Worm (Caenorhabditis elegans) whole organism, late embryonic: ENCODE measurements around the gene F59E11.2.

ENCODE experiments used
- C38D4.7 ChIP-seq: fragments of 200-800 bp; sonication (Bioruptor generic); optimal IDR thresholded peaks from 2 replicates; lab custom pipeline; 2018; ENCODE audit warnings: mild to moderate bottlenecking, missing genetic modification characterization, moderate library complexity, missing compliant biosample characterization
- T23F11.4 ChIP-seq: fragments of 200-800 bp; sonication (Bioruptor generic); optimal IDR thresholded peaks from 2 replicates; lab custom pipeline; 2018; ENCODE audit warnings: mild to moderate bottlenecking, missing genetic modification characterization, missing compliant biosample characterization
- ceh-18 ChIP-seq: sonication (generic microtip); optimal IDR thresholded peaks from 2 replicates; lab custom pipeline; 2016; ENCODE audit warnings: missing genetic modification characterization, missing compliant biosample characterization
- ceh-19 ChIP-seq: fragments of 200-800 bp; sonication (Bioruptor generic); optimal IDR thresholded peaks from 2 replicates; lab custom pipeline; 2018; ENCODE audit warnings: mild to moderate bottlenecking, missing genetic modification characterization, missing compliant biosample characterization
- ceh-2 ChIP-seq: sonication (generic microtip); optimal IDR thresholded peaks from 2 replicates; lab custom pipeline; 2016; ENCODE audit warnings: missing genotype, missing genetic modification characterization, missing compliant biosample characterization
- ceh-24 ChIP-seq: sonication (generic microtip); optimal IDR thresholded peaks from 2 replicates; lab custom pipeline; 2016; ENCODE audit warnings: mild to moderate bottlenecking, missing genetic modification characterization, missing compliant biosample characterization
- ceh-31 ChIP-seq: sonication (generic microtip); optimal IDR thresholded peaks from 2 replicates; lab custom pipeline; 2016; ENCODE audit warnings: missing genetic modification characterization, missing compliant biosample characterization
- ceh-45 ChIP-seq: fragments of 200-800 bp; sonication (Bioruptor generic); IDR thresholded peaks from 2 replicates; pipeline ENCODE4 v1.3.6; 2022; ENCODE audit warnings: missing genetic modification reagents, missing genetic modification characterization, missing compliant biosample characterization
- ceh-48 ChIP-seq: sonication (generic microtip); optimal IDR thresholded peaks from 2 replicates; lab custom pipeline; 2016; ENCODE audit warnings: missing genetic modification characterization, inconsistent platforms, missing compliant biosample characterization
- ceh-6 ChIP-seq: fragments of 200-800 bp; sonication (Bioruptor generic); optimal IDR thresholded peaks from 2 replicates; lab custom pipeline; 2018; ENCODE audit warnings: mild to moderate bottlenecking, missing genetic modification characterization, missing compliant biosample characterization
- ceh-9 ChIP-seq: sonication (generic microtip); optimal IDR thresholded peaks from 2 replicates; lab custom pipeline; 2016; ENCODE audit warnings: mild to moderate bottlenecking, missing genetic modification characterization, inconsistent platforms, missing compliant biosample characterization
- che-1 ChIP-seq: sonication (generic microtip); optimal IDR thresholded peaks from 2 replicates; lab custom pipeline; 2016; ENCODE audit warnings: mild to moderate bottlenecking, missing genetic modification characterization, missing compliant biosample characterization
- dmd-4 ChIP-seq: sonication (generic microtip); optimal IDR thresholded peaks from 2 replicates; lab custom pipeline; 2016; ENCODE audit warnings: borderline replicate concordance, missing genetic modification characterization, missing compliant biosample characterization
- dve-1 ChIP-seq: sonication (generic microtip); optimal IDR thresholded peaks from 2 replicates; lab custom pipeline; 2017; ENCODE audit warnings: antibody characterized with exemption, mild to moderate bottlenecking, missing genetic modification characterization, missing compliant biosample characterization
- elt-2 ChIP-seq: sonication (generic microtip); optimal IDR thresholded peaks from 2 replicates; lab custom pipeline; 2016; ENCODE audit warnings: missing genetic modification reagents, missing genetic modification characterization, missing compliant biosample characterization
- ets-4 ChIP-seq: sonication (generic microtip); optimal IDR thresholded peaks from 2 replicates; lab custom pipeline; 2016; ENCODE audit warnings: missing genetic modification characterization, missing compliant biosample characterization
- fax-1 ChIP-seq: sonication (generic microtip); optimal IDR thresholded peaks from 2 replicates; lab custom pipeline; 2016; ENCODE audit warnings: missing genotype, missing genetic modification characterization, missing compliant biosample characterization
- fkh-6 ChIP-seq: sonication (generic microtip); optimal IDR thresholded peaks from 2 replicates; lab custom pipeline; 2016; ENCODE audit warnings: missing genetic modification characterization, missing compliant biosample characterization
- gmeb-2 ChIP-seq: sonication (generic microtip); optimal IDR thresholded peaks from 2 replicates; lab custom pipeline; 2016; ENCODE audit warnings: missing genetic modification characterization, inconsistent platforms, missing compliant biosample characterization
- hlh-13 ChIP-seq: fragments of 200-800 bp; sonication (Bioruptor generic); optimal IDR thresholded peaks from 2 replicates; lab custom pipeline; 2018; ENCODE audit warnings: mild to moderate bottlenecking, missing genetic modification characterization, missing compliant biosample characterization
- hlh-15 ChIP-seq: sonication (generic microtip); optimal IDR thresholded peaks from 2 replicates; lab custom pipeline; 2016; ENCODE audit warnings: missing genetic modification characterization, missing compliant biosample characterization
- hlh-6 ChIP-seq: sonication (generic microtip); optimal IDR thresholded peaks from 2 replicates; lab custom pipeline; 2016; ENCODE audit warnings: missing genotype, missing genetic modification characterization, missing compliant biosample characterization
- hlh-8 ChIP-seq: sonication (generic microtip); optimal IDR thresholded peaks from 2 replicates; lab custom pipeline; 2016; ENCODE audit warnings: missing genotype, missing genetic modification characterization, missing compliant biosample characterization
- nfya-1 ChIP-seq: sonication (generic microtip); optimal IDR thresholded peaks from 2 replicates; lab custom pipeline; 2017; ENCODE audit warnings: missing genetic modification characterization, mild to moderate bottlenecking, missing compliant biosample characterization, antibody characterized with exemption, moderate library complexity
- pag-3 ChIP-seq: sonication (generic microtip); optimal IDR thresholded peaks from 2 replicates; lab custom pipeline; 2016; ENCODE audit warnings: missing compliant biosample characterization, missing genetic modification characterization, borderline replicate concordance
- pat-9 ChIP-seq: fragments of 200-800 bp; sonication (Bioruptor generic); optimal IDR thresholded peaks from 2 replicates; lab custom pipeline; 2018; ENCODE audit warnings: mild to moderate bottlenecking, missing genetic modification characterization, moderate library complexity, missing compliant biosample characterization
- pax-1 ChIP-seq: fragments of 150-350 bp; optimal IDR thresholded peaks from 2 replicates; lab custom pipeline; 2014; ENCODE audit warnings: missing biosample characterization, missing genetic modification characterization
- pha-2 ChIP-seq: sonication (generic microtip); optimal IDR thresholded peaks from 2 replicates; lab custom pipeline; 2017; ENCODE audit warnings: mild to moderate bottlenecking, missing genetic modification characterization, missing compliant biosample characterization
- pqm-1 ChIP-seq: sonication (generic microtip); optimal IDR thresholded peaks from 2 replicates; lab custom pipeline; 2016; ENCODE audit warnings: missing genetic modification characterization, missing compliant biosample characterization
- pros-1 ChIP-seq: fragments of 150-350 bp; optimal IDR thresholded peaks from 2 replicates; lab custom pipeline; 2014; ENCODE audit warnings: missing biosample characterization, missing genetic modification reagents, missing genetic modification characterization
- rnt-1 ChIP-seq: sonication (generic microtip); optimal IDR thresholded peaks from 2 replicates; lab custom pipeline; 2016; ENCODE audit warnings: missing genetic modification characterization, missing compliant biosample characterization
- sdc-2 ChIP-seq: sonication (generic microtip); optimal IDR thresholded peaks from 2 replicates; lab custom pipeline; 2016; ENCODE audit warnings: missing genotype, missing genetic modification characterization, missing compliant biosample characterization
- tbx-7 ChIP-seq: sonication (generic microtip); optimal IDR thresholded peaks from 2 replicates; lab custom pipeline; 2016; ENCODE audit warnings: missing genotype, missing genetic modification characterization, missing compliant biosample characterization
- unc-3 ChIP-seq, 2 experiments: fragments of 200-800 bp in 1 of 2; sonication (Bioruptor generic) in 1 of 2; sonication (generic microtip) in 1 of 2; conservative IDR thresholded peaks in 1 of 2; optimal IDR thresholded peaks in 1 of 2; 2 replicates each; pipeline versions ENCODE4 v1.3.6 to Lab custom; 2016 to 2022; ENCODE audit warnings: missing compliant biosample characterization in 2 of 2, missing genetic modification characterization in 2 of 2, missing genetic modification reagents in 1 of 2
- unc-42 ChIP-seq: sonication (generic microtip); optimal IDR thresholded peaks from 2 replicates; lab custom pipeline; 2016; ENCODE audit warnings: missing genotype, missing genetic modification characterization, missing compliant biosample characterization
- unc-55 ChIP-seq: sonication (generic microtip); optimal IDR thresholded peaks from 2 replicates; lab custom pipeline; 2017; ENCODE audit warnings: missing biosample characterization, missing genetic modification reagents, missing genetic modification characterization
- unc-86 ChIP-seq: sonication (generic microtip); optimal IDR thresholded peaks from 2 replicates; lab custom pipeline; 2016; ENCODE audit warnings: missing genetic modification characterization, missing compliant biosample characterization
- zip-5 ChIP-seq: sonication (generic microtip); optimal IDR thresholded peaks from 2 replicates; lab custom pipeline; 2016; ENCODE audit warnings: missing genetic modification characterization, missing compliant biosample characterization

F59E11.2 gene

ce11 chrV:8974889-8975422 is 26.3 kb upstream of the F59E11.2 start, which contains the start of gene nhr-143:
Gene nhr-143 (minus strand): TSS chrV:8974939.
- no peak for TF ChIP-seq pat-9 (tag; lab: Kevin White, UChicago)
- TF ChIP-seq gmeb-2 (tag; lab: Kevin White, UChicago) = no peak
- no peak for TF ChIP-seq ets-4
- no peak for TF ChIP-seq fkh-6
- no peak for TF ChIP-seq dmd-4 (tag; lab: Kevin White, UChicago)
- no peak for TF ChIP-seq ceh-19 (GFP tag; lab: Kevin White, UChicago)
- no peak for TF ChIP-seq C38D4.7
- no peak for TF ChIP-seq ceh-6 (GFP tag; lab: Kevin White, UChicago)
- no peak for TF ChIP-seq hlh-13 (GFP tag; lab: Kevin White, UChicago)
- no peak for TF ChIP-seq ceh-2
- TF ChIP-seq, all 69 proteins: peak for 0

- no peak for TF ChIP-seq ceh-18
- TF ChIP-seq, all 69 proteins: peak for 0
These were observed 23.4 kb upstream of the F59E11.2 start for ce11 chrV:8977895-8978294.

ce11 chrV:8980845-8981244 is 20.4 kb upstream of the F59E11.2 start, which contains the start of gene str-84:
Gene str-84 (minus strand): TSS chrV:8980945.
- no peak for TF ChIP-seq pqm-1 (tag; lab: Kevin White, UChicago)
- no peak for TF ChIP-seq fax-1 (tag; lab: Kevin White, UChicago)
- TF ChIP-seq rnt-1 = no peak
- no peak for TF ChIP-seq unc-42 (tag; lab: Kevin White, UChicago)
- no peak for TF ChIP-seq pag-3 (tag; lab: Kevin White, UChicago)
- no peak for TF ChIP-seq dve-1
- no peak for TF ChIP-seq hlh-6 (tag; lab: Kevin White, UChicago)
- no peak for TF ChIP-seq ceh-9 (tag; lab: Kevin White, UChicago)
- no peak for TF ChIP-seq C38D4.7
- no peak for TF ChIP-seq T23F11.4 (GFP tag; lab: Kevin White, UChicago)
- TF ChIP-seq pax-1 (tag; lab: Kevin White, UChicago) = no peak
- TF ChIP-seq unc-3 (GFP tag; conservative IDR thresholded peaks at IDR 0.05; lab: Robert Waterston, UW) = no peak
- no peak for TF ChIP-seq unc-3 (tag; optimal IDR thresholded peaks at IDR 0.05; lab: Kevin White, UChicago)
- no peak for TF ChIP-seq unc-55 (GFP tag; lab: Kevin White, UChicago)
- no peak for TF ChIP-seq elt-2 (tag; lab: Kevin White, UChicago)
- TF ChIP-seq tbx-7 (tag; lab: Kevin White, UChicago) = no peak
- TF ChIP-seq nfya-1 (tag; lab: Kevin White, UChicago) = no peak
- TF ChIP-seq ceh-24 = no peak
- TF ChIP-seq unc-86 = no peak
- TF ChIP-seq hlh-8 = no peak

ce11 chrV:8983604-8984003 is 17.7 kb upstream of the F59E11.2 start, which contains the start of gene str-86:
Gene str-86 (minus strand): TSS chrV:8983704.
- TF ChIP-seq fax-1 (tag; lab: Kevin White, UChicago) = no peak
- TF ChIP-seq pha-2 (tag; lab: Kevin White, UChicago) = no peak
- no peak for TF ChIP-seq ceh-31
- no peak for TF ChIP-seq ceh-48
- no peak for TF ChIP-seq che-1
- no peak for TF ChIP-seq ceh-19 (GFP tag; lab: Kevin White, UChicago)
- no peak for TF ChIP-seq hlh-13 (GFP tag; lab: Kevin White, UChicago)
- no peak for TF ChIP-seq pros-1 (tag; lab: Kevin White, UChicago)
- TF ChIP-seq ceh-45 (GFP tag; lab: Robert Waterston, UW) = no peak
- TF ChIP-seq elt-2 (tag; lab: Kevin White, UChicago) = no peak
- TF ChIP-seq sdc-2 (tag; lab: Kevin White, UChicago) = no peak
- no peak for TF ChIP-seq zip-5 (tag; lab: Kevin White, UChicago)
- no peak for TF ChIP-seq hlh-15
